Worm (Caenorhabditis elegans): ENCODE results near the gene lep-2.

ce11 chrIV:1040537-1040936, 48.5 kb downstream of the lep-2 start:
- TF ChIP-seq egl-27 (tag; optimal IDR thresholded peaks at IDR 0.05) (no peak), pha-4 (tag; optimal IDR thresholded peaks at IDR 0.05) (no peak), tbx-2 (tag; optimal IDR thresholded peaks at IDR 0.05) (no peak), elt-3 (tag; optimal IDR thresholded peaks at IDR 0.05) (no peak)

All from whole organism, L3 larva.